Fruit fly (Drosophila melanogaster) whole organism, embryonic: ENCODE results near the gene Actbeta.

Source experiments
- ATbp ChIP-seq: fragments of 200-800 bp; sonication (Bioruptor generic); optimal IDR thresholded peaks from 2 replicates; lab custom pipeline; 2017; ENCODE audit warnings: missing biosample characterization, mild to moderate bottlenecking, missing genetic modification characterization, missing genetic modification reagents
- CG13624 ChIP-seq: fragments of 200-800 bp; sonication (Bioruptor generic); optimal IDR thresholded peaks from 2 replicates; lab custom pipeline; 2016; ENCODE audit warnings: missing biosample characterization, missing genetic modification characterization
- CG13775 ChIP-seq: fragments of 200-800 bp; sonication (Bioruptor generic); optimal IDR thresholded peaks from 3 replicates; lab custom pipeline; 2017; ENCODE audit warnings: missing biosample characterization, mild to moderate bottlenecking, missing genetic modification characterization
- CG14710 ChIP-seq: fragments of 200-800 bp; sonication (Bioruptor generic); optimal IDR thresholded peaks from 3 replicates; lab custom pipeline; 2019; ENCODE audit warnings: missing biosample characterization, mild to moderate bottlenecking, missing genetic modification characterization, moderate library complexity
- CG14860 ChIP-seq: fragments of 200-800 bp; sonication (Bioruptor generic); IDR thresholded peaks from 3 replicates; pipeline ENCODE4 v1.3.6; 2022; ENCODE audit warnings: missing biosample characterization, missing genetic modification characterization; ENCODE audit not compliant: partially characterized antibody
- CG14965 ChIP-seq: fragments of 200-800 bp; sonication (Bioruptor generic); optimal IDR thresholded peaks from 2 replicates; lab custom pipeline; 2016; ENCODE audit warnings: missing biosample characterization, missing genetic modification characterization, borderline replicate concordance
- CG16863 ChIP-seq: fragments of 200-800 bp; sonication (Bioruptor generic); optimal IDR thresholded peaks from 3 replicates; lab custom pipeline; 2016; ENCODE audit warnings: missing biosample characterization, missing genetic modification characterization
- CG17328 ChIP-seq: fragments of 200-800 bp; sonication (Bioruptor generic); IDR thresholded peaks from 2 replicates; pipeline ENCODE4 v1.3.6; 2022; ENCODE audit warnings: missing biosample characterization, missing genetic modification characterization
- CG2129 ChIP-seq: fragments of 200-800 bp; sonication (Bioruptor generic); IDR thresholded peaks from 2 replicates; pipeline ENCODE4 v1.3.6; 2022; ENCODE audit warnings: missing biosample characterization, missing genetic modification characterization; ENCODE audit not compliant: partially characterized antibody
- CG2199 ChIP-seq: fragments of 200-800 bp; sonication (Bioruptor generic); IDR thresholded peaks from 3 replicates; pipeline ENCODE4 v1.3.6; 2022; ENCODE audit warnings: missing biosample characterization, missing genetic modification characterization
- CG30403 ChIP-seq: fragments of 200-800 bp; sonication (Bioruptor generic); optimal IDR thresholded peaks from 3 replicates; lab custom pipeline; 2016; ENCODE audit warnings: missing biosample characterization, missing genetic modification characterization
- CG32767 ChIP-seq: fragments of 200-800 bp; sonication (Bioruptor generic); IDR thresholded peaks from 2 replicates; pipeline ENCODE4 v1.3.6; 2022; ENCODE audit warnings: missing biosample characterization, missing genetic modification characterization
- CG4424 ChIP-seq: fragments of 200-800 bp; sonication (Bioruptor generic); optimal IDR thresholded peaks from 3 replicates; lab custom pipeline; 2016; ENCODE audit warnings: missing biosample characterization, missing genetic modification characterization
- CG4820 ChIP-seq: fragments of 200-800 bp; sonication (Bioruptor generic); optimal IDR thresholded peaks from 3 replicates; lab custom pipeline; 2016; ENCODE audit warnings: missing biosample characterization, missing genetic modification characterization
- CG5180 ChIP-seq: fragments of 200-800 bp; sonication (Bioruptor generic); optimal IDR thresholded peaks from 3 replicates; lab custom pipeline; 2017; ENCODE audit warnings: missing biosample characterization, missing genetic modification characterization, mild to moderate bottlenecking, moderate library complexity, missing genetic modification reagents
- CG7556 ChIP-seq: fragments of 200-800 bp; sonication (Bioruptor generic); optimal IDR thresholded peaks from 2 replicates; lab custom pipeline; 2017; ENCODE audit warnings: missing biosample characterization, mild to moderate bottlenecking, missing genetic modification characterization
- CG9215 ChIP-seq: fragments of 200-800 bp; sonication (Bioruptor generic); IDR thresholded peaks from 2 replicates; pipeline ENCODE4 v1.3.6; 2022; ENCODE audit warnings: missing biosample characterization, missing genetic modification characterization
- CG9727 ChIP-seq: fragments of 200-800 bp; sonication (Bioruptor generic); optimal IDR thresholded peaks from 3 replicates; lab custom pipeline; 2017; ENCODE audit warnings: missing biosample characterization, mild to moderate bottlenecking, missing genetic modification characterization
- CG9817 ChIP-seq: fragments of 200-800 bp; sonication (Bioruptor generic); optimal IDR thresholded peaks from 2 replicates; lab custom pipeline; 2018; ENCODE audit warnings: missing biosample characterization, mild to moderate bottlenecking, missing genetic modification characterization, moderate library complexity
- CTCF ChIP-seq: fragments of 200-800 bp; sonication (Bioruptor generic); optimal IDR thresholded peaks from 2 replicates; lab custom pipeline; 2017; ENCODE audit warnings: missing biosample characterization, mild to moderate bottlenecking, missing genetic modification characterization, moderate library complexity
- Camta ChIP-seq: fragments of 200-800 bp; sonication (Bioruptor generic); optimal IDR thresholded peaks from 2 replicates; lab custom pipeline; 2016; ENCODE audit warnings: missing biosample characterization, missing genetic modification characterization
- CkIIα-i1 ChIP-seq: fragments of 200-800 bp; sonication (Bioruptor generic); IDR thresholded peaks from 2 replicates; pipeline ENCODE4 v1.3.6; 2022; ENCODE audit warnings: missing biosample characterization, missing genetic modification characterization
- E2f1 ChIP-seq: fragments of 200-800 bp; sonication (Bioruptor generic); IDR thresholded peaks from 2 replicates; pipeline ENCODE4 v1.3.6; 2022; ENCODE audit warnings: missing biosample characterization, missing genetic modification characterization
- Hand ChIP-seq: fragments of 200-800 bp; sonication (Bioruptor generic); optimal IDR thresholded peaks from 2 replicates; lab custom pipeline; 2017; ENCODE audit warnings: mild to moderate bottlenecking, missing biosample characterization, missing genetic modification reagents, missing genetic modification characterization
- Hmr ChIP-seq: fragments of 200-800 bp; sonication (Bioruptor generic); optimal IDR thresholded peaks from 3 replicates; lab custom pipeline; 2017; ENCODE audit warnings: mild to moderate bottlenecking, missing biosample characterization, missing genetic modification reagents, missing genetic modification characterization
- Hr78 ChIP-seq, 2 experiments: fragments of 200-800 bp in 1 of 2; fragments of >200 bp in 1 of 2; sonication (Bioruptor generic) in 1 of 2; optimal IDR thresholded peaks; 2 replicates each; lab custom pipeline; 2017 to 2019; ENCODE audit warnings: missing biosample characterization in 2 of 2, missing genetic modification characterization in 2 of 2, mild to moderate bottlenecking in 1 of 2, moderate library complexity in 1 of 2
- Jarid2 ChIP-seq: fragments of 200-800 bp; sonication (Bioruptor generic); optimal IDR thresholded peaks from 3 replicates; lab custom pipeline; 2017; ENCODE audit warnings: mild to moderate bottlenecking, missing biosample characterization, missing genetic modification reagents, missing genetic modification characterization
- MBD-R2 ChIP-seq: fragments of 200-800 bp; sonication (Bioruptor generic); IDR thresholded peaks from 2 replicates; pipeline ENCODE4 v1.3.6; 2022; ENCODE audit warnings: missing biosample characterization, missing genetic modification characterization
- MTF-1 ChIP-seq: fragments of 200-800 bp; sonication (Bioruptor generic); optimal IDR thresholded peaks from 2 replicates; lab custom pipeline; 2018; ENCODE audit warnings: missing biosample characterization, mild to moderate bottlenecking, missing genetic modification characterization, borderline replicate concordance
- Max ChIP-seq: fragments of 200-800 bp; sonication (Bioruptor generic); optimal IDR thresholded peaks from 2 replicates; lab custom pipeline; 2016; ENCODE audit warnings: missing biosample characterization, mild to moderate bottlenecking, missing genetic modification characterization
- NK7.1 ChIP-seq: fragments of 200-800 bp; sonication (Bioruptor generic); optimal IDR thresholded peaks from 3 replicates; lab custom pipeline; 2016; ENCODE audit warnings: missing biosample characterization, missing genetic modification characterization
- NfI ChIP-seq: fragments of 200-800 bp; sonication (Bioruptor generic); optimal IDR thresholded peaks from 3 replicates; lab custom pipeline; 2018; ENCODE audit warnings: missing biosample characterization, mild to moderate bottlenecking, missing genetic modification characterization, moderate library complexity
- PHDP ChIP-seq: fragments of 200-800 bp; sonication (Bioruptor generic); optimal IDR thresholded peaks from 3 replicates; lab custom pipeline; 2018; ENCODE audit warnings: missing biosample characterization, mild to moderate bottlenecking, missing genetic modification characterization, moderate library complexity
- Six4 ChIP-seq: fragments of 200-800 bp; sonication (Bioruptor generic); optimal IDR thresholded peaks from 2 replicates; lab custom pipeline; 2016; ENCODE audit warnings: missing biosample characterization, missing genetic modification characterization
- Vsx1 ChIP-seq: fragments of 200-800 bp; sonication (Bioruptor generic); optimal IDR thresholded peaks from 2 replicates; lab custom pipeline; 2017; ENCODE audit warnings: missing biosample characterization, mild to moderate bottlenecking, missing genetic modification characterization, missing genetic modification reagents
- aop ChIP-seq: fragments of 200-800 bp; sonication (Bioruptor generic); IDR thresholded peaks from 2 replicates; pipeline ENCODE4 v1.3.6; 2022; ENCODE audit warnings: missing biosample characterization, missing genetic modification characterization
- bab2 ChIP-seq: fragments of 200-800 bp; sonication (Bioruptor generic); optimal IDR thresholded peaks from 2 replicates; lab custom pipeline; 2016; ENCODE audit warnings: missing biosample characterization, missing genetic modification characterization
- disco-r ChIP-seq: fragments of 200-800 bp; sonication (Bioruptor generic); optimal IDR thresholded peaks from 2 replicates; lab custom pipeline; 2016; ENCODE audit warnings: missing biosample characterization, missing genetic modification characterization
- dpn ChIP-seq, 2 experiments: fragments of 200-800 bp; sonication (Bioruptor generic); optimal IDR thresholded peaks; 3 replicates each; lab custom pipeline; 2016; ENCODE audit warnings: missing biosample characterization in 2 of 2, missing genetic modification characterization in 2 of 2
- fd3F ChIP-seq: fragments of 200-800 bp; sonication (Bioruptor generic); optimal IDR thresholded peaks from 2 replicates; lab custom pipeline; 2018; ENCODE audit warnings: missing biosample characterization, mild to moderate bottlenecking, missing genetic modification characterization, moderate library complexity
- gcm ChIP-seq: fragments of 200-800 bp; sonication (Bioruptor generic); optimal IDR thresholded peaks from 2 replicates; lab custom pipeline; 2019; ENCODE audit warnings: missing biosample characterization, mild to moderate bottlenecking, missing genetic modification characterization, moderate library complexity
- ken ChIP-seq: fragments of 200-800 bp; sonication (Bioruptor generic); IDR thresholded peaks from 3 replicates; pipeline ENCODE4 v1.3.6; 2022; ENCODE audit warnings: missing biosample characterization, missing genetic modification characterization
- pan ChIP-seq, 4 experiments: fragments of >200 bp in 3 of 4; fragments of 200-800 bp in 1 of 4; sonication (Bioruptor generic) in 1 of 4; optimal IDR thresholded peaks in 3 of 4; IDR thresholded peaks in 1 of 4; 2 replicates each; pipeline versions ENCODE4 v1.3.6 to Lab custom; 2017 to 2022; ENCODE audit warnings: missing biosample characterization in 2 of 4, missing genetic modification characterization in 2 of 4, mixed read lengths in 1 of 4
- peb ChIP-seq: fragments of 200-800 bp; sonication (Bioruptor generic); IDR thresholded peaks from 2 replicates; pipeline ENCODE4 v1.3.6; 2022; ENCODE audit warnings: missing biosample characterization, missing genetic modification characterization
- pnt ChIP-seq: fragments of 200-800 bp; sonication (Bioruptor generic); optimal IDR thresholded peaks from 3 replicates; lab custom pipeline; 2016; ENCODE audit warnings: missing biosample characterization, missing genetic modification characterization
- rib ChIP-seq: fragments of 200-800 bp; sonication (Bioruptor generic); IDR thresholded peaks from 2 replicates; pipeline ENCODE4 v1.3.6; 2022; ENCODE audit warnings: missing biosample characterization, missing genetic modification characterization
- ro ChIP-seq: fragments of 200-800 bp; sonication (Bioruptor generic); IDR thresholded peaks from 2 replicates; pipeline ENCODE4 v1.3.6; 2022; ENCODE audit warnings: missing biosample characterization, missing genetic modification characterization
- seq ChIP-seq: fragments of 200-800 bp; sonication (Bioruptor generic); IDR thresholded peaks from 2 replicates; pipeline ENCODE4 v1.3.6; 2022; ENCODE audit warnings: missing biosample characterization, missing genetic modification characterization
- usp ChIP-seq: fragments of >200 bp; optimal IDR thresholded peaks from 2 replicates; lab custom pipeline; 2017; ENCODE audit warnings: missing biosample characterization, missing genetic modification characterization
- wek ChIP-seq: fragments of 200-800 bp; sonication (Bioruptor generic); optimal IDR thresholded peaks from 3 replicates; lab custom pipeline; 2018; ENCODE audit warnings: missing biosample characterization, mild to moderate bottlenecking, missing genetic modification characterization, moderate library complexity

Actbeta gene

DNA sequence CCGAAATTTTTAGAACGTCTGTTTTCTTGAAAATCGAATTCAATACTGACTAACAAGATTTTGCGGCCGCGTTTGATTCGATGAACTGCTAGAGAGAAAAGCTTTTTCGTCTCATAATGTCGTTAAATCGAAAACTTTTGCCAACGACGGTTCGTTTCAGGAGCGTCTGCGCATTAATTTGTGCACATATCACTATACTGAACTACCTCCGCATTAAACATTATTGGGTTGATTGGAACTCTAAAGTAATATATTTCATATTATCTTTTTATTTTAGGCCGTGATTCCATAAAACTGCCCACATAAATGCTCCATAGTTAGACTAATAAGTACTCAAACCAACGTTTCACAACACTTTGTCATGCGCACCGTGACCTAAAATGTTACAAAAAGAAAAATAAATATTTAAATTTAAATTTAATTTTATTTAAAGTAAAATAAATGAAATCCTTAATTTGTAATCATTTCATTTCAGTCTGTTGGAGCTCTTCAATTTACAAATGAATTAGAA is 30.9 kb downstream of the Actbeta start, which contains the start of gene CaMKII (continued):
- TF ChIP-seq ATbp (no peak), dpn (GFP tag; optimal IDR thresholded peaks at IDR 0.05; lab: Kevin White, UChicago) (peak in 1 of 2 experiments; percentile 19), CG17328 (no peak; the same call in 1 of the 2 replicates), CG16863 (GFP tag; lab: Kevin White, UChicago) (no peak), Jarid2 (GFP tag; lab: Kevin White, UChicago) (no peak), CG5180 (GFP tag; lab: Kevin White, UChicago) (no peak), fd3F (GFP tag; lab: Kevin White, UChicago) (no peak), Six4 (GFP tag; lab: Kevin White, UChicago) (peak; percentile 27), E2f1 (GFP tag; lab: Robert Waterston, UW) (no peak), MBD-R2 (GFP tag; lab: Robert Waterston, UW) (0 out of 2 replicates have a peak, but pooled peaks have one; percentile 15), CG7556 (GFP tag; lab: Kevin White, UChicago) (no peak), NfI (GFP tag; lab: Kevin White, UChicago) (no peak), pnt (GFP tag; lab: Kevin White, UChicago) (no peak), CG14860 (no peak), disco-r (no peak), CG13624 (GFP tag; lab: Kevin White, UChicago) (peak; percentile 2), PHDP (tag; lab: Kevin White, UChicago) (peak; percentile 34), rib (GFP tag; lab: Robert Waterston, UW) (no peak), aop (no peak), MTF-1 (no peak), Hmr (GFP tag; lab: Kevin White, UChicago) (no peak), Camta (GFP tag; lab: Kevin White, UChicago) (no peak), ken (GFP tag; lab: Robert Waterston, UW) (no peak), gcm (GFP tag; lab: Kevin White, UChicago) (peak; percentile 20), CG4424 (peak; percentile 54), bab2 (peak; percentile 6), CkIIα-i1 (no peak), CG13775 (GFP tag; lab: Kevin White, UChicago) (no peak), CG14965 (GFP tag; lab: Kevin White, UChicago) (no peak), CTCF (GFP tag; lab: Kevin White, UChicago) (no peak), NK7.1 (no peak), CG2199 (GFP tag; lab: Robert Waterston, UW) (no peak), pan (optimal IDR thresholded peaks at IDR 0.05; lab: Kevin White, UChicago) (no peak), pan (GFP tag; optimal IDR thresholded peaks at IDR 0.05 in 1 of 2, IDR thresholded peaks at IDR 0.05 in 1 of 2) (no peak), Vsx1 (no peak), Hr78 (GFP tag; optimal IDR thresholded peaks at IDR 0.05; lab: Kevin White, UChicago) (no peak), Hand (GFP tag; lab: Kevin White, UChicago) (no peak), usp (GFP tag; lab: Kevin White, UChicago) (no peak), CG9215 (no peak), CG30403 (GFP tag; lab: Kevin White, UChicago) (peak; percentile 41), ro (no peak), Max (GFP tag; lab: Kevin White, UChicago) (peak; percentile 47), seq (GFP tag; lab: Robert Waterston, UW) (no peak), CG2129 (GFP tag; lab: Robert Waterston, UW) (no peak), CG4820 (no peak), CG9727 (GFP tag; lab: Kevin White, UChicago) (no peak), CG14710 (peak; percentile 34), peb (no peak), wek (GFP tag; lab: Kevin White, UChicago) (no peak), CG9817 (no peak), CG32767 (GFP tag; lab: Robert Waterston, UW) (no peak; the same call in 1 of the 2 replicates)
